Fruit fly (Drosophila melanogaster) whole organism, embryonic: ENCODE results near the gene ca.

ENCODE experiments used
- Asciz ChIP-seq: fragments of 200-800 bp; sonication (Bioruptor generic); optimal IDR thresholded peaks from 2 replicates; lab custom pipeline; 2017; ENCODE audit warnings: missing biosample characterization, mild to moderate bottlenecking, missing genetic modification characterization, missing genetic modification reagents
- CG10147 ChIP-seq: fragments of 200-800 bp; sonication (Bioruptor generic); optimal IDR thresholded peaks from 2 replicates; lab custom pipeline; 2019; ENCODE audit warnings: missing biosample characterization, mild to moderate bottlenecking, missing genetic modification characterization, moderate library complexity
- CG10543 ChIP-seq: fragments of 200-800 bp; sonication (Bioruptor generic); optimal IDR thresholded peaks from 3 replicates; lab custom pipeline; 2017; ENCODE audit warnings: missing biosample characterization, mild to moderate bottlenecking, missing genetic modification characterization, moderate library complexity
- CG10654 ChIP-seq: fragments of 200-800 bp; sonication (Bioruptor generic); optimal IDR thresholded peaks from 2 replicates; lab custom pipeline; 2016; ENCODE audit warnings: missing biosample characterization, missing genetic modification characterization
- CG11085 ChIP-seq: fragments of 200-800 bp; sonication (Bioruptor generic); IDR thresholded peaks from 2 replicates; pipeline ENCODE4 v1.3.6; 2022; ENCODE audit warnings: missing biosample characterization, missing genetic modification characterization
- CG13775 ChIP-seq: fragments of 200-800 bp; sonication (Bioruptor generic); optimal IDR thresholded peaks from 3 replicates; lab custom pipeline; 2017; ENCODE audit warnings: missing biosample characterization, mild to moderate bottlenecking, missing genetic modification characterization
- CG14050 ChIP-seq: fragments of 200-800 bp; sonication (Bioruptor generic); IDR thresholded peaks from 3 replicates; pipeline ENCODE4 v1.3.6; 2022; ENCODE audit warnings: missing biosample characterization, missing genetic modification characterization
- CG16779 ChIP-seq: fragments of 200-800 bp; sonication (Bioruptor generic); IDR thresholded peaks from 2 replicates; pipeline ENCODE4 v1.3.6; 2022; ENCODE audit warnings: missing biosample characterization, missing genetic modification characterization
- CG2116 ChIP-seq: fragments of 200-800 bp; sonication (Bioruptor generic); optimal IDR thresholded peaks from 3 replicates; lab custom pipeline; 2018; ENCODE audit warnings: missing biosample characterization, mild to moderate bottlenecking, missing genetic modification characterization
- CG2202 ChIP-seq: fragments of 200-800 bp; sonication (Bioruptor generic); optimal IDR thresholded peaks from 2 replicates; lab custom pipeline; 2018; ENCODE audit warnings: missing biosample characterization, mild to moderate bottlenecking, missing genetic modification characterization
- CG31365 ChIP-seq: fragments of 200-800 bp; sonication (Bioruptor generic); optimal IDR thresholded peaks from 2 replicates; lab custom pipeline; 2018; ENCODE audit warnings: missing biosample characterization, mild to moderate bottlenecking, missing genetic modification characterization
- CG32532 ChIP-seq: fragments of 200-800 bp; sonication (Bioruptor generic); IDR thresholded peaks from 2 replicates; pipeline ENCODE4 v1.3.6; 2022; ENCODE audit warnings: missing biosample characterization, missing genetic modification characterization
- CG6175 ChIP-seq: fragments of 200-800 bp; sonication (Bioruptor generic); IDR thresholded peaks from 3 replicates; pipeline ENCODE4 v1.3.6; 2022; ENCODE audit warnings: missing biosample characterization, missing genetic modification characterization
- CG8765 ChIP-seq: fragments of 200-800 bp; sonication (Bioruptor generic); IDR thresholded peaks from 2 replicates; pipeline ENCODE4 v1.3.6; 2022; ENCODE audit warnings: missing biosample characterization, missing genetic modification characterization
- Doc3 ChIP-seq: fragments of 200-800 bp; sonication (Bioruptor generic); IDR thresholded peaks from 3 replicates; pipeline ENCODE4 v1.3.6; 2022; ENCODE audit warnings: missing biosample characterization, missing genetic modification characterization; ENCODE audit not compliant: partially characterized antibody
- Drgx ChIP-seq: fragments of 200-800 bp; sonication (Bioruptor generic); IDR thresholded peaks from 2 replicates; pipeline ENCODE4 v1.3.6; 2022; ENCODE audit warnings: missing biosample characterization, missing genetic modification characterization
- Fer1 ChIP-seq: fragments of 200-800 bp; sonication (Bioruptor generic); optimal IDR thresholded peaks from 2 replicates; lab custom pipeline; 2017; ENCODE audit warnings: missing biosample characterization, mild to moderate bottlenecking, missing genetic modification characterization
- H2.0 ChIP-seq: fragments of 200-800 bp; sonication (Bioruptor generic); IDR thresholded peaks from 2 replicates; pipeline ENCODE4 v1.3.6; 2022; ENCODE audit warnings: missing biosample characterization, missing genetic modification characterization
- Hand ChIP-seq: fragments of 200-800 bp; sonication (Bioruptor generic); optimal IDR thresholded peaks from 2 replicates; lab custom pipeline; 2017; ENCODE audit warnings: mild to moderate bottlenecking, missing biosample characterization, missing genetic modification reagents, missing genetic modification characterization
- Mad ChIP-seq: fragments of 200-800 bp; sonication (Bioruptor generic); optimal IDR thresholded peaks from 2 replicates; lab custom pipeline; 2016; ENCODE audit warnings: missing biosample characterization, missing genetic modification characterization
- Stat92E ChIP-seq, 3 experiments: fragments of >200 bp in 2 of 3; fragments of 200-800 bp in 1 of 3; sonication (Bioruptor generic) in 1 of 3; optimal IDR thresholded peaks; 2 replicates each; lab custom pipeline; 2017 to 2019; ENCODE audit warnings: missing biosample characterization in 3 of 3, missing genetic modification characterization in 3 of 3, mild to moderate bottlenecking in 1 of 3, moderate library complexity in 1 of 3
- amos ChIP-seq: fragments of 200-800 bp; sonication (Bioruptor generic); IDR thresholded peaks from 2 replicates; pipeline ENCODE4 v1.3.6; 2022; ENCODE audit warnings: missing biosample characterization, missing genetic modification characterization; ENCODE audit not compliant: partially characterized antibody
- aop ChIP-seq: fragments of 200-800 bp; sonication (Bioruptor generic); IDR thresholded peaks from 2 replicates; pipeline ENCODE4 v1.3.6; 2022; ENCODE audit warnings: missing biosample characterization, missing genetic modification characterization
- cato ChIP-seq: fragments of 200-800 bp; sonication (Bioruptor generic); optimal IDR thresholded peaks from 2 replicates; lab custom pipeline; 2016; ENCODE audit warnings: missing biosample characterization, missing genetic modification characterization, borderline replicate concordance
- chif ChIP-seq, 2 experiments: fragments of 200-800 bp; sonication (Bioruptor generic); optimal IDR thresholded peaks; 3 replicates each; lab custom pipeline; 2016; ENCODE audit warnings: missing biosample characterization in 2 of 2, missing genetic modification characterization in 2 of 2
- corto ChIP-seq: fragments of 200-800 bp; sonication (Bioruptor generic); optimal IDR thresholded peaks from 2 replicates; lab custom pipeline; 2016; ENCODE audit warnings: missing biosample characterization, mild to moderate bottlenecking, missing genetic modification characterization, moderate library complexity
- crol ChIP-seq: fragments of 200-800 bp; sonication (Bioruptor generic); IDR thresholded peaks from 2 replicates; pipeline ENCODE4 v1.3.6; 2022; ENCODE audit warnings: missing biosample characterization, missing genetic modification characterization
- dimm ChIP-seq: fragments of 200-800 bp; sonication (Bioruptor generic); IDR thresholded peaks from 2 replicates; pipeline ENCODE4 v1.3.6; 2022; ENCODE audit warnings: missing biosample characterization, missing genetic modification characterization
- dpn ChIP-seq, 2 experiments: fragments of 200-800 bp; sonication (Bioruptor generic); optimal IDR thresholded peaks; 3 replicates each; lab custom pipeline; 2016; ENCODE audit warnings: missing biosample characterization in 2 of 2, missing genetic modification characterization in 2 of 2
- eve ChIP-seq, 2 experiments: fragments of >200 bp; optimal IDR thresholded peaks; 2 replicates each; lab custom pipeline; 2017; ENCODE audit warnings: missing biosample characterization in 2 of 2, missing genetic modification characterization in 2 of 2
- exex ChIP-seq: fragments of 200-800 bp; sonication (Bioruptor generic); optimal IDR thresholded peaks from 4 replicates; lab custom pipeline; 2018; ENCODE audit warnings: missing biosample characterization, mild to moderate bottlenecking, missing genetic modification characterization, moderate library complexity
- eyg ChIP-seq: fragments of 200-800 bp; sonication (Bioruptor generic); optimal IDR thresholded peaks from 3 replicates; lab custom pipeline; 2016; ENCODE audit warnings: missing biosample characterization, missing genetic modification characterization
- fu2 ChIP-seq: fragments of 200-800 bp; sonication (Bioruptor generic); optimal IDR thresholded peaks from 2 replicates; lab custom pipeline; 2016; ENCODE audit warnings: missing biosample characterization, missing genetic modification characterization
- grn ChIP-seq: fragments of 200-800 bp; sonication (Bioruptor generic); optimal IDR thresholded peaks from 3 replicates; lab custom pipeline; 2017; ENCODE audit warnings: missing biosample characterization, missing genetic modification characterization
- gsb ChIP-seq: fragments of 200-800 bp; sonication (Bioruptor generic); IDR thresholded peaks from 2 replicates; pipeline ENCODE4 v1.3.6; 2022; ENCODE audit warnings: missing biosample characterization, missing genetic modification characterization
- gsb-n ChIP-seq: fragments of 200-800 bp; sonication (Bioruptor generic); optimal IDR thresholded peaks from 3 replicates; lab custom pipeline; 2018; ENCODE audit warnings: missing biosample characterization, mild to moderate bottlenecking, missing genetic modification characterization
- h ChIP-seq: fragments of >200 bp; optimal IDR thresholded peaks from 2 replicates; lab custom pipeline; 2017
- hb ChIP-seq: fragments of 200-800 bp; sonication (Bioruptor generic); IDR thresholded peaks from 3 replicates; pipeline ENCODE4 v1.3.6; 2022; ENCODE audit warnings: missing biosample characterization, missing genetic modification characterization; ENCODE audit not compliant: partially characterized antibody
- lov ChIP-seq, 2 experiments: fragments of 200-800 bp in 1 of 2; fragments of >200 bp in 1 of 2; sonication (Bioruptor generic) in 1 of 2; IDR thresholded peaks in 1 of 2; optimal IDR thresholded peaks in 1 of 2; 2 replicates in 1 of 2; 3 replicates in 1 of 2; pipeline versions ENCODE4 v1.3.6 to Lab custom; 2017 to 2022; ENCODE audit warnings: missing biosample characterization in 1 of 2, missing genetic modification characterization in 1 of 2
- nmo ChIP-seq: fragments of 200-800 bp; sonication (Bioruptor generic); optimal IDR thresholded peaks from 2 replicates; lab custom pipeline; 2018; ENCODE audit warnings: missing biosample characterization, mild to moderate bottlenecking, missing genetic modification characterization, moderate library complexity
- ranshi ChIP-seq: fragments of 200-800 bp; sonication (Bioruptor generic); IDR thresholded peaks from 2 replicates; pipeline ENCODE4 v1.3.6; 2022; ENCODE audit warnings: missing biosample characterization, missing genetic modification characterization
- salm ChIP-seq: fragments of 200-800 bp; sonication (Bioruptor generic); optimal IDR thresholded peaks from 2 replicates; lab custom pipeline; 2018; ENCODE audit warnings: missing biosample characterization, mild to moderate bottlenecking, missing genetic modification characterization
- sd ChIP-seq: fragments of 200-800 bp; sonication (Bioruptor generic); optimal IDR thresholded peaks from 3 replicates; lab custom pipeline; 2018; ENCODE audit warnings: missing biosample characterization, mild to moderate bottlenecking, missing genetic modification characterization, moderate library complexity
- sens-2 ChIP-seq: fragments of 200-800 bp; sonication (Bioruptor generic); IDR thresholded peaks from 2 replicates; pipeline ENCODE4 v1.3.6; 2022; ENCODE audit warnings: missing biosample characterization, missing genetic modification characterization
- slp2 ChIP-seq: fragments of 200-800 bp; sonication (Bioruptor generic); optimal IDR thresholded peaks from 2 replicates; lab custom pipeline; 2016; ENCODE audit warnings: missing biosample characterization, missing genetic modification characterization
- tll ChIP-seq, 2 experiments: fragments of 200-800 bp in 1 of 2; fragments of >200 bp in 1 of 2; sonication (Bioruptor generic) in 1 of 2; optimal IDR thresholded peaks; 2 replicates each; lab custom pipeline; 2017 to 2019; ENCODE audit warnings: missing biosample characterization in 2 of 2, missing genetic modification characterization in 2 of 2, mild to moderate bottlenecking in 1 of 2, moderate library complexity in 1 of 2
- wek ChIP-seq: fragments of 200-800 bp; sonication (Bioruptor generic); optimal IDR thresholded peaks from 3 replicates; lab custom pipeline; 2018; ENCODE audit warnings: missing biosample characterization, mild to moderate bottlenecking, missing genetic modification characterization, moderate library complexity
- zfh2 ChIP-seq: fragments of 200-800 bp; sonication (Bioruptor generic); optimal IDR thresholded peaks from 2 replicates; lab custom pipeline; 2016; ENCODE audit warnings: missing biosample characterization, missing genetic modification characterization

Gene ca

DNA sequence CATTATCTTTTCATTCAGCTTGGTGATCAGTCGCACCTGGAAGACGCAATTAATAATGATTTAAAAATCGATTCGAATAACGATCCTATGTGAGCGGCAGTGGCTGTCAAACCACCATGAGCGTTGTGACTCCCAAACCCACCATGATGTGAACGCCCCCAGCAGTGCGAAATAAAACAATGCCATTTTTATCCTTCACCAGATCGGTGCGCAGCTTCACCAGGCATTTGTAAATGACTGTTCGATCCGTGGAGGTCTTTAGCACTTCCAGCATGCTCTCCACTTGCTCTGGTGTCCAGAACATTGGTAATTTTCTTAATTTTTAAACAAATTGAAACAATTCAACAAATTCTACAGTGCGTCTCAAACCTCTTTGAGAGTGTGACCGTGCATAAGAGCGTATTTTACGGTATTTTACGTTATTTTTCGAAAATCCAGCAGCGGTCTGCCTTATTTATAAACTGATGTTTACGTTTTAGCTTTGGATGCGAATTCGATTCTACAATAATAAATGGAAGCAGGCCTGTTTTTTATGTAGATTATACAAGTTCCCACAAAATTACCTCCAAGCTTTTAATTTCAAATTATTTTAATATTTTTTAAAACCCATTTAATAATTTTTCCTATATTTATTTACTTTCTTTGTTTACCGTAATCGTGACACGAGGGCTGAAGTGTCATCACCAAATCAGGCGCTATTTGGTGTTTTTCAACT, 7.5 kb upstream of the ca start, which contains the start of the genes Rnb and Drice (continued):
- TF ChIP-seq gsb (GFP tag; lab: Robert Waterston, UW), result no peak
- TF ChIP-seq aop, result no peak
- peak; percentile 68 for TF ChIP-seq amos (GFP tag; lab: Robert Waterston, UW)
- no peak for TF ChIP-seq lov (optimal IDR thresholded peaks at IDR 0.05; lab: Kevin White, UChicago)
- no peak for TF ChIP-seq lov (GFP tag; IDR thresholded peaks at IDR 0.05; lab: Robert Waterston, UW)
- TF ChIP-seq Drgx (GFP tag; lab: Robert Waterston, UW), result no peak
- peak; percentile 18 for TF ChIP-seq zfh2 (GFP tag; lab: Kevin White, UChicago)
- TF ChIP-seq CG16779 (GFP tag; lab: Robert Waterston, UW), result no peak
- TF ChIP-seq CG2202 (tag; lab: Kevin White, UChicago), result no peak
- no peak for TF ChIP-seq sd (tag; lab: Kevin White, UChicago)
- no peak for TF ChIP-seq exex
- no peak for TF ChIP-seq grn (GFP tag; lab: Kevin White, UChicago)
- no peak for TF ChIP-seq Hand
- peak; percentile 72 for TF ChIP-seq Doc3
- no peak for TF ChIP-seq Asciz
- TF ChIP-seq Fer1 (GFP tag; lab: Kevin White, UChicago), result peak; percentile 36
- peak; percentile 20 for TF ChIP-seq wek (GFP tag; lab: Kevin White, UChicago)
- TF ChIP-seq nmo (GFP tag; lab: Kevin White, UChicago), result peak; percentile 68
- no peak for TF ChIP-seq fu2 (GFP tag; lab: Kevin White, UChicago)
- TF ChIP-seq Stat92E (GFP tag; optimal IDR thresholded peaks at IDR 0.05; lab: Kevin White, UChicago), result peak in 1 of 3 experiments; percentile 51
- TF ChIP-seq CG14050 (GFP tag; lab: Robert Waterston, UW), result peak; percentile 35; the same call in 1 of the 3 replicates
- peak; percentile 38; the same call in 1 of the 2 replicates for TF ChIP-seq H2.0 (GFP tag; lab: Robert Waterston, UW)
- no peak for TF ChIP-seq h (lab: Kevin White, UChicago)
- no peak for TF ChIP-seq salm (tag; lab: Kevin White, UChicago)
- no peak for TF ChIP-seq eyg
- no peak for TF ChIP-seq CG31365 (tag; lab: Kevin White, UChicago)
- TF ChIP-seq CG11085 (GFP tag; lab: Robert Waterston, UW), result no peak
- peak; percentile 46; the same call in 1 of the 2 replicates for TF ChIP-seq ranshi (GFP tag; lab: Robert Waterston, UW)
- TF ChIP-seq crol (GFP tag; lab: Robert Waterston, UW), result no peak
- TF ChIP-seq CG6175 (GFP tag; lab: Robert Waterston, UW), result no peak
- no peak for TF ChIP-seq cato (GFP tag; lab: Kevin White, UChicago)
- no peak for TF ChIP-seq chif (GFP tag; optimal IDR thresholded peaks at IDR 0.05; lab: Kevin White, UChicago)
- no peak for TF ChIP-seq sens-2
- no peak for TF ChIP-seq CG13775 (GFP tag; lab: Kevin White, UChicago)
- no peak for TF ChIP-seq hb (GFP tag; lab: Robert Waterston, UW)
- TF ChIP-seq CG8765 (GFP tag; lab: Robert Waterston, UW), result no peak
- TF ChIP-seq eve (GFP tag; optimal IDR thresholded peaks at IDR 0.05; lab: Kevin White, UChicago), result no peak
- TF ChIP-seq CG10543 (GFP tag; lab: Kevin White, UChicago), result no peak
- no peak for TF ChIP-seq CG32532
- no peak for TF ChIP-seq gsb-n (tag; lab: Kevin White, UChicago)
- TF ChIP-seq Mad, result peak; percentile 3
- TF ChIP-seq dpn (GFP tag; optimal IDR thresholded peaks at IDR 0.05; lab: Kevin White, UChicago), result peak in 1 of 2 experiments; percentile 33
- no peak for TF ChIP-seq corto (GFP tag; lab: Kevin White, UChicago)
- TF ChIP-seq slp2 (GFP tag; lab: Kevin White, UChicago), result no peak
- TF ChIP-seq tll (GFP tag; optimal IDR thresholded peaks at IDR 0.05; lab: Kevin White, UChicago), result no peak
- TF ChIP-seq CG10654 (GFP tag; lab: Kevin White, UChicago), result peak; percentile 19
- TF ChIP-seq dimm, result no peak
- TF ChIP-seq CG2116 (GFP tag; lab: Kevin White, UChicago), result peak; percentile 58
- peak; percentile 54 for TF ChIP-seq CG10147 (GFP tag; lab: Kevin White, UChicago)
